Worm (Caenorhabditis elegans) whole organism, L4/young adult: ENCODE results near the gene kin-24.

Experiments
- W03F9.2 ChIP-seq: fragments of 150-350 bp; optimal IDR thresholded peaks from 2 replicates; lab custom pipeline; 2014; ENCODE audit warnings: missing biosample characterization, missing genetic modification characterization
- dao-5 ChIP-seq: sonication (generic microtip); optimal IDR thresholded peaks from 2 replicates; lab custom pipeline; 2016; ENCODE audit warnings: missing genotype, missing genetic modification characterization, moderate library complexity, missing compliant biosample characterization
- him-1 ChIP-seq: sonication (generic microtip); optimal IDR thresholded peaks from 2 replicates; lab custom pipeline; 2016; ENCODE audit warnings: missing genotype, missing genetic modification reagents, missing genetic modification characterization, missing compliant biosample characterization

DNA sequence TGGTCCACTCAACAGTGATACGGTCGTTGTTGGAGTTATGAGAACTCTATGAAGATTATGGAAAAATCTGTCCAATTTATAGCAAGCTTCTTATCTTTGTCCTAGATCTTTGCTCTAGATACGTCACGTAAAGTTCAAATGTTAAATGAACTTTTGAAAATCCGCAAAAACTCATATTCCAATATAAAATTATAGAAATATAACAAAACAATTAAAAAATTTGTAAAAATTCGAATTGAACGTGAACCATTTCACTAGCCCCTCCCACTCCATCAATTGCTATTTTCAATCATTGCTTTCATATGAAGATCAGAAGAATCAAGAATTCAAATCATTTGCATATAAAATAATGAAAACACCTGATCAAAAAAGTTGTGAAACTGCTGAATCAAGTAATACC is 8.3 kb downstream of the kin-24 start, which contains the start of gene kin-21:
- no peak for TF ChIP-seq him-1
- TF ChIP-seq W03F9.2 (tag; lab: Kevin White, UChicago), result no peak
- no peak for TF ChIP-seq dao-5 (tag; lab: Kevin White, UChicago)
